Worm (Caenorhabditis elegans): ENCODE data around the gene srg-44.

The srg-44 gene

DNA sequence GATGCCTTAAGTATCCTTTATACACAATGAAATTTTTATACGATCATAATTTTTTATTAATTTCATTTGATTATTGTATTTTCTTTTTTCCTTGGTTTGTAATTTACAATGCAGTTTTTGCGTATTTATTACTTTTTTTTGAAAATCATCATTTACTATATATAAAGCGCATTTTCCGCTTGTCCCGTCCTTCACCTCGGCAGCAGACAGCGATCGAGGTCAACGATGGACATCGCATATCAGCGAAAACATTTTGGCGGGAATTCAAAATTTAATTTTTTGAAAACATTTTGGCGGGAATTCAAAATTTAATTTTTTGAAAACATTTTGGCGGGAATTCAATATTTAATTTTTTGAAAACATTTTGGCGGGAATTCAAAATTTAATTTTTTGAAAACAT lies 20.7 kb upstream of the srg-44 start:
- TF ChIP-seq dpl-1 (GFP tag; optimal IDR thresholded peaks at IDR 0.05) = peak in 1 of 3 experiments; percentile 18
- no peak for TF ChIP-seq nhr-90 (tag; optimal IDR thresholded peaks at IDR 0.05; ENCODE audit: poor library complexity)
- no peak for TF ChIP-seq efl-3 (GFP tag; optimal IDR thresholded peaks at IDR 0.05)
- TF ChIP-seq efl-1 (optimal IDR thresholded peaks at IDR 0.05) = no peak
- TF ChIP-seq efl-1 (GFP tag; optimal IDR thresholded peaks at IDR 0.05 in 1 of 2) = peak in 1 of 2 experiments; percentile 34
- TF ChIP-seq fkh-8 (tag; optimal IDR thresholded peaks at IDR 0.05) = no peak

DNA sequence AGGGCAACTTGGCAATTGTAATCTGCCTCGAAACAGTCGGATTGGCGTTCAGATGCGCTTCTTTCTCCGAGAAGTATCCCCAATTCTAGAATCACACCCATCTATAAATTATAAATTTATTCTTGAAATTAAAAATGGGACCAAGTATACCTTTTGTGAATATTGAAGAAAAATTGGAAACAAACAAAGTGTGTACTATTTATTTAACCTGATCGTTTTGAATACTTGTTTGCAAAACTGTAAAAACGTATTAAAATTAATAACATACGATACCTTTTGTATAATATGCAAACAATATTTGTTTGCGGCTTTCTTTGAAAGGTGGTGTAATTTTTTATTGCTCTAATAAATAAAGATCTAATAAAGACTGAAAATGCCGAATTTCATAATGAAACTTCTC lies 16.2 kb upstream of the srg-44 start, which contains the start of gene Y61B8B.3:
Y61B8B.3 (minus strand) TSS at position 101 of the 400 bp plus-strand sequence.
- no peak for TF ChIP-seq sptf-1 (tag; optimal IDR thresholded peaks at IDR 0.05)

DNA sequence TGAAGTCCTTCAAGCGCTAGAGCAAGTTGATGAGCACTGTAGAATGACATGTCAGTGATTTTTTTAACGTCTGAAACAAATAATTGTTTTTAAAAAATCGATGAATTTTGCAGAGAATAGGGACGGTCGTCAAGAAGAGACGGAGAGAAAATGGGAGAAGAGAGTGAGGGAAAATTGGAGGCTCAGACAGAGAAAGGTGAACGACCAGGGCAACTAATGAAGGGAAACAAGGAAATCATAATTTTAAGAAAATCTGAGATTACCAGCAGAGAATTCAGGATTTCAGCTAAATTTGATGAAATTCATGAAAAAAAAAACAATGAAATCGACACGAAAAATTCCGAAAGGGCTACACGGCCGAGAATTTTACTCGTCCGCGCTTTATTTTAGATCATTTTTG lies 13.5 kb upstream of the srg-44 start, which contains the start of gene F31E9.6:
F31E9.6 (minus strand) TSS at position 91 of the 400 bp plus-strand sequence.
- peak; percentile 9 to 46 for TF ChIP-seq efl-1 (optimal IDR thresholded peaks at IDR 0.05)
- TF ChIP-seq efl-1 (GFP tag; optimal IDR thresholded peaks at IDR 0.05 in 1 of 2) = peak in 1 of 2 experiments; percentile 87
- TF ChIP-seq nhr-11 (tag; optimal IDR thresholded peaks at IDR 0.05) = no peak

DNA sequence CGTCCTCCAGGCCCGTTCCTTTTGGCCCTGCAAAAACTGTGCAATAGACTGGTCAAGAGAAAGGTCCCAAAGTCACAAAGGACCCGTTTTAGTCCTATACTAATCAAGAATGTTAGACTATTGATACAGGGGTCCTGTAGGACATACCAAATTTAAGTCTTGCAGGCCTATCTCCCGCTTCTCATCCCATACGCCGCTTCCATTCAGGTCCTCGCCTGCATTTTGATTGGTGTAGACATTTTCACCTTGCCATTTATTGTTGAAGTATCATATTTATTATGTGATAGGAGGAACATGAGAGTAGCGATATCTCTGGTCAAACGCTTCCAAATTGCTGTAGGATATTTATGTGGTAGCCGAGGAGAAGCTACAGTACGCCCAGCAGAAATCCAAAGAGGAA lies 11.3 kb upstream of the srg-44 start:
- TF ChIP-seq pqm-1 (tag; optimal IDR thresholded peaks at IDR 0.05) = no peak
- TF ChIP-seq snu-23 (GFP tag; optimal IDR thresholded peaks at IDR 0.05) = no peak
- TF ChIP-seq dpl-1 (GFP tag; optimal IDR thresholded peaks at IDR 0.05) = no peak
- no peak for TF ChIP-seq nhr-19 (GFP tag; conservative IDR thresholded peaks at IDR 0.05)
- no peak for TF ChIP-seq fkh-8 (tag; optimal IDR thresholded peaks at IDR 0.05)
- TF ChIP-seq fos-1 (tag; optimal IDR thresholded peaks at IDR 0.05) = no peak
- TF ChIP-seq tbx-2 (tag; optimal IDR thresholded peaks at IDR 0.05) = no peak
- no peak for TF ChIP-seq nhr-77 (tag; optimal IDR thresholded peaks at IDR 0.05)
- TF ChIP-seq ceh-82 (tag; optimal IDR thresholded peaks at IDR 0.05) = no peak
- TF ChIP-seq elt-3 (tag; optimal IDR thresholded peaks at IDR 0.05) = no peak
- no peak for TF ChIP-seq nhr-12 (tag; optimal IDR thresholded peaks at IDR 0.05)
- TF ChIP-seq skn-1 (tag; optimal IDR thresholded peaks at IDR 0.05) = no peak

DNA sequence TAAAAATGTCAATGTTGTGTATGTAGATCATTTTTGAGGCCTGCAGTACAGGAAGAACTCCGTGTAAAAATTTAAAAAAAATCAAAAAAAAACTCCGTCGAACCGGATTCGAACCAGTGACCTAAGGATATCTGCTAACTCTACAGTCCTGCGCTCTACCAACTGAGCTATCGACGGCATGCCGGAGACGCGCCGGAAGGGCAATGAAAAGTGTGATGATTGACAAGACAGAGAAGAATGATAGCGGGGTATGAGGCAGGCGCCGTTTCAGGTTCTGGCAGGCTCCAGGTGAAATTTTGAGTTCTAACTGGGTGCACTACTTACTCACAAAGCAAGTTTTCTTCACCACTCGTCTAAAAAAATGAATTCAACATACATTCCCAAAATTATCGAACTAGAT lies 10.8 kb upstream of the srg-44 start, which contains the start of gene srz-58:
srz-58 (plus strand) TSS at position 362 of the 400 bp plus-strand sequence.
- no peak for TF ChIP-seq sox-4 (tag; optimal IDR thresholded peaks at IDR 0.05)
- TF ChIP-seq efl-1 (optimal IDR thresholded peaks at IDR 0.05) = no peak
- peak in 1 of 2 experiments; percentile 86 for TF ChIP-seq efl-1 (GFP tag; optimal IDR thresholded peaks at IDR 0.05 in 1 of 2)

DNA sequence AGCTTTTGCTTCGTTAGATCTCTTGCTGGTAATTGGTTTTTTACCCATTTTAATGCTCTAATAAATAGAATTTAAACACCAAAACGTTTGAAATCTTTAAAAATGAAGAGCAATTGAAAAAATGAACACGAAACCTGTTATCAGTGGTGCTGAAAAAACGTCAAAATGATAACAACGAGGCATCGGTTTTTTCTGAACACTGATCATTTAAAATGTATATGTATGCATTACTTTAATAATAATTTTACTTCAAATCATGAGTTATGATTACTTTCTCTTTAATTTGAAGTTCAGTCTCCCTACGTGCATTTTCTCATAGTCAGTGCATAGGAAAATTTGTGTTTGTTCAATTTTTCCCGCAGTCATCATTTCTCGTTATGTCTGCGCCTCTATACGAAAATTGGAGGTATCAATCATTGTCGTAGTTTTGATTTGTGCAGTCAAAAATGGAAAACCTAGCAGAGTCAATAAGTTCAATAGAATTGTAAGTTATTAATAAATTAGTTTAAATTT lies 6.1 kb upstream of the srg-44 start, which contains the start of gene F31E9.3:
F31E9.3 (plus strand) TSS at position 194 of the 513 bp plus-strand sequence.
- TF ChIP-seq nhr-77 (tag; optimal IDR thresholded peaks at IDR 0.05) = no peak
- no peak for TF ChIP-seq efl-1 (optimal IDR thresholded peaks at IDR 0.05)
- peak in 1 of 2 experiments; percentile 55 for TF ChIP-seq efl-1 (GFP tag; optimal IDR thresholded peaks at IDR 0.05 in 1 of 2)
- peak; percentile 2 for TF ChIP-seq elt-2 (tag; optimal IDR thresholded peaks at IDR 0.05)

DNA sequence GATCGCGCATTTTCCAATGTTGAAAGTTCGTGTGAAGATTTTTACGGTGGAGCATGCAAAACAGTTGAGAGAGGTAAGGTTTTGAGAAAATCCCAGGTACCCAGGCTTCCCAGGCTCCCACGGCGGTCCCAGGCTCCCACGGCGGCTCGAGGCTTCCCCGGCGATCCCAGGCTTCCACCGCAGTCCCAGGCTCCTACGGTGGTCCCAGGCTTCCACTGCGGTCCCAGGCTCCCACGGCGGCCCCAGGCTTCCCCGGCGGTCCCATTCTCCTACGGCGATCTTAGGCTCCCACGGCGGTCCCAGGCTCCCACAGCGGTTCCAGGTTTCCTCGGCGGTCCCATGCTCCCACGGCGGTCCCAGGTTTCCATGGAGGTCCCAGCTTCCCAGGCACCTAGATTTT lies 4.7 kb upstream of the srg-44 start:
- no peak for TF ChIP-seq mep-1 (tag; optimal IDR thresholded peaks at IDR 0.05)
- TF ChIP-seq ceh-8 (GFP tag; optimal IDR thresholded peaks at IDR 0.05) = peak; percentile 47

DNA sequence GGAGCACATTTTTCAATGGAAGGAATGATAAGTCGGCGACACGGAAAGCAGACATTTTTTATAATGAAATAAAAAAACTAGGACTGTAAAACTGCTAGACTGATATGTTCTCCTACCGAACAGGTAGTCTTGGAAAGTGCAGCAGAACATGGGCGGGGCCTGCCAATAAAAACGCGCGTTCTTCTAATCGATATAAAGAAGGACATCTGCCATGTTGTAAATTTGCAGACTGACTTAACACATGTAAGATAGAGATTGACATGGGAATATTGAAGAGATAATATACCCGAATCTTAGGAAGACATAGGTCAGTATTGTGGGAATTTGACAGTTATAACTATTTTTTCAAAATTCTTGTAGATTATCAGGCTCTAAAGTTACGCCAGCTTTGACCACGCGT lies 730 bp upstream of the srg-44 start, which contains the start of gene sdz-16:
sdz-16 (minus strand) TSS at position 101 of the 400 bp plus-strand sequence.
- TF ChIP-seq sptf-1 (tag; optimal IDR thresholded peaks at IDR 0.05) (no peak), ama-1 (optimal IDR thresholded peaks at IDR 0.05) (no peak), Y116A8C.19 (tag; optimal IDR thresholded peaks at IDR 0.05; ENCODE audit: borderline replicate concordance) (no peak), ceh-88 (GFP tag; IDR thresholded peaks at IDR 0.05) (no peak), ceh-82 (tag; optimal IDR thresholded peaks at IDR 0.05) (no peak), nhr-237 (tag; optimal IDR thresholded peaks at IDR 0.05) (no peak), ces-1 (GFP tag; optimal IDR thresholded peaks at IDR 0.05) (no peak), zip-4 (GFP tag; optimal IDR thresholded peaks at IDR 0.05) (no peak)
